Fruit fly (Drosophila melanogaster) whole organism, wandering third instar larva: ENCODE measurements around the gene Droj2.

Source experiments
- Abd-B ChIP-seq: fragments of >200 bp; optimal IDR thresholded peaks from 2 replicates; lab custom pipeline; 2017; ENCODE audit warnings: missing biosample characterization, missing genetic modification characterization
- HLH106 ChIP-seq: fragments of 200-800 bp; optimal IDR thresholded peaks from 3 replicates; lab custom pipeline; 2019; ENCODE audit warnings: missing biosample characterization, mild to moderate bottlenecking, missing genetic modification characterization, moderate library complexity
- Jra ChIP-seq: sonication (Bioruptor generic); optimal IDR thresholded peaks from 2 replicates; lab custom pipeline; 2016; ENCODE audit warnings: missing biosample characterization, missing genetic modification characterization
- Myc ChIP-seq: fragments of >200 bp; optimal IDR thresholded peaks from 2 replicates; lab custom pipeline; 2017
- h ChIP-seq: fragments of 200-800 bp; sonication (Bioruptor generic); optimal IDR thresholded peaks from 3 replicates; lab custom pipeline; 2016; ENCODE audit warnings: missing biosample characterization, mild to moderate bottlenecking, missing genetic modification characterization
- jim ChIP-seq: fragments of 175-275, 200-325 bp; sonication (Bioruptor generic); optimal IDR thresholded peaks from 2 replicates; lab custom pipeline; 2016; ENCODE audit warnings: missing biosample characterization, mild to moderate bottlenecking, missing genetic modification characterization
- pan ChIP-seq: fragments of >200 bp; optimal IDR thresholded peaks from 2 replicates; lab custom pipeline; 2017
- psq ChIP-seq: fragments of 200-800 bp; sonication (Bioruptor generic); optimal IDR thresholded peaks from 3 replicates; lab custom pipeline; 2017; ENCODE audit warnings: missing biosample characterization, mild to moderate bottlenecking, missing genetic modification characterization, moderate library complexity
- woc ChIP-seq: sonication (Bioruptor generic); optimal IDR thresholded peaks from 2 replicates; lab custom pipeline; 2016; ENCODE audit warnings: missing biosample characterization, mild to moderate bottlenecking, missing genetic modification characterization

DNA sequence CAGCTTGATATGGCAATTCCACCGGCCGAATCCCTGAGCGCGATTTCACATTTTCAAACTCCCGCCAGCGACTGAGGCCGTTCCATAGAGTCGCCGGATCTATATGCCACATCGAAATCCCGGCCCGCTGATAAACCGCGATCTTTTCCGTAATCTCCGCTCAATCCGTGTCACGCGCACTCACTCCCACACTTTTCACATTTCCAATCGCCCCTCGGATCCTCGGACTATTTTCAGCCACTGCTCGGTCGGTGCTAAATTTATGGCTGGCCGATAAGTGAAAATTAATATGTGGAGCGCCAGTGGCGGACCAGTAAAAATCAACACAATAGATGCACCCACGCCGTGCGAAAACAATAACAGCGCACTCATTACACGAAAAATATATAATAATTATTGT lies 11.1 kb downstream of the Droj2 start:
- TF ChIP-seq HLH106 (tag; lab: Kevin White, UChicago) (no peak), psq (no peak), Abd-B (GFP tag; lab: Kevin White, UChicago) (no peak), woc (no peak), jim (GFP tag; lab: Kevin White, UChicago) (no peak), Myc (lab: Kevin White, UChicago) (no peak), h (no peak), pan (lab: Kevin White, UChicago) (no peak), Jra (GFP tag; lab: Kevin White, UChicago) (no peak)
